Worm (Caenorhabditis elegans) whole organism, mixed stage, embryonic: ENCODE results near the gene F17C8.7.

Source experiments
- blmp-1 ChIP-seq: fragments of 150-350 bp; optimal IDR thresholded peaks from 2 replicates; lab custom pipeline; 2014; ENCODE audit warnings: missing biosample characterization, missing genetic modification characterization
- ces-1 ChIP-seq: fragments of 150-350 bp; optimal IDR thresholded peaks from 2 replicates; lab custom pipeline; 2014; ENCODE audit warnings: missing biosample characterization, missing genetic modification reagents, missing genetic modification characterization
- drap-1 ChIP-seq: fragments of 200-800 bp; sonication (Bioruptor generic); optimal IDR thresholded peaks from 3 replicates; lab custom pipeline; 2018; ENCODE audit warnings: mild to moderate bottlenecking, missing genetic modification characterization, missing compliant biosample characterization
- lin-13 ChIP-seq: fragments of 150-350 bp; optimal IDR thresholded peaks from 2 replicates; lab custom pipeline; 2014; ENCODE audit warnings: missing biosample characterization, missing genetic modification characterization
- mab-5 ChIP-seq: fragments of 150-350 bp; optimal IDR thresholded peaks from 2 replicates; lab custom pipeline; 2014; ENCODE audit warnings: missing biosample characterization, missing genetic modification characterization
- nhr-12 ChIP-seq: fragments of 150-350 bp; optimal IDR thresholded peaks from 2 replicates; lab custom pipeline; 2014; ENCODE audit warnings: missing biosample characterization, missing genetic modification characterization
- nhr-76 ChIP-seq: sonication (generic microtip); optimal IDR thresholded peaks from 2 replicates; lab custom pipeline; 2017; ENCODE audit warnings: missing biosample characterization, missing genetic modification characterization
- pha-4 ChIP-seq: fragments of 150-350 bp; optimal IDR thresholded peaks from 2 replicates; lab custom pipeline; 2018; ENCODE audit warnings: missing biosample characterization, missing genetic modification reagents, missing genetic modification characterization
- snpc-4 ChIP-seq: fragments of 150-350 bp; optimal IDR thresholded peaks from 2 replicates; lab custom pipeline; 2014; ENCODE audit warnings: missing biosample characterization, missing genetic modification characterization
- sptf-1 ChIP-seq: sonication (generic microtip); optimal IDR thresholded peaks from 2 replicates; lab custom pipeline; 2017; ENCODE audit warnings: mild to moderate bottlenecking, missing genetic modification characterization, moderate library complexity, missing compliant biosample characterization
- unc-39 ChIP-seq: fragments of 150-350 bp; optimal IDR thresholded peaks from 2 replicates; lab custom pipeline; 2014; ENCODE audit warnings: missing biosample characterization, missing genetic modification characterization
- unc-62 ChIP-seq: fragments of 150-350 bp; optimal IDR thresholded peaks from 2 replicates; lab custom pipeline; 2014; ENCODE audit warnings: missing biosample characterization, missing genetic modification reagents, missing genetic modification characterization

ce11 chrIII:4693281-4693680 is 42.3 kb upstream of the F17C8.7 start, which contains the start of gene nifk-1:
- TF ChIP-seq pha-4 (tag; lab: Kevin White, UChicago), result no peak
- TF ChIP-seq nhr-12, result no peak
- TF ChIP-seq snpc-4 (tag; lab: Kevin White, UChicago), result no peak
- no peak for TF ChIP-seq nhr-76 (tag; lab: Kevin White, UChicago)
- TF ChIP-seq sptf-1 (tag; lab: Kevin White, UChicago), result no peak
- no peak for TF ChIP-seq ces-1 (GFP tag; lab: Kevin White, UChicago)
- no peak for TF ChIP-seq unc-62 (GFP tag; lab: Kevin White, UChicago)
- TF ChIP-seq drap-1 (GFP tag; lab: Kevin White, UChicago), result no peak
- no peak for TF ChIP-seq lin-13
- no peak for TF ChIP-seq unc-39 (tag; lab: Kevin White, UChicago)
- no peak for TF ChIP-seq blmp-1 (tag; lab: Kevin White, UChicago)
- no peak for TF ChIP-seq mab-5 (tag; lab: Kevin White, UChicago)
